Worm (Caenorhabditis elegans) whole organism, late embryonic: ENCODE measurements around the gene swsn-4.

ENCODE experiments used
- C38D4.7 ChIP-seq: fragments of 200-800 bp; sonication (Bioruptor generic); optimal IDR thresholded peaks from 2 replicates; lab custom pipeline; 2018; ENCODE audit warnings: mild to moderate bottlenecking, missing genetic modification characterization, moderate library complexity, missing compliant biosample characterization
- F13H6.1 ChIP-seq: sonication (generic microtip); optimal IDR thresholded peaks from 2 replicates; lab custom pipeline; 2016; ENCODE audit warnings: missing genetic modification characterization, missing compliant biosample characterization
- K02D7.2 ChIP-seq: sonication (generic microtip); optimal IDR thresholded peaks from 2 replicates; lab custom pipeline; 2017; ENCODE audit warnings: mild to moderate bottlenecking, missing genetic modification characterization, missing compliant biosample characterization
- K09A11.1 ChIP-seq: sonication (generic microtip); optimal IDR thresholded peaks from 2 replicates; lab custom pipeline; 2017; ENCODE audit warnings: antibody characterized with exemption, mild to moderate bottlenecking, missing genetic modification characterization, missing compliant biosample characterization; ENCODE audit not compliant: insufficient read depth
- T23F11.4 ChIP-seq: fragments of 200-800 bp; sonication (Bioruptor generic); optimal IDR thresholded peaks from 2 replicates; lab custom pipeline; 2018; ENCODE audit warnings: mild to moderate bottlenecking, missing genetic modification characterization, missing compliant biosample characterization
- ama-1 ChIP-seq: fragments of 150-350 bp; optimal IDR thresholded peaks from 2 replicates; lab custom pipeline; 2014
- ceh-2 ChIP-seq: sonication (generic microtip); optimal IDR thresholded peaks from 2 replicates; lab custom pipeline; 2016; ENCODE audit warnings: missing genotype, missing genetic modification characterization, missing compliant biosample characterization
- ceh-22 ChIP-seq: sonication (generic microtip); optimal IDR thresholded peaks from 2 replicates; lab custom pipeline; 2017; ENCODE audit warnings: missing biosample characterization, missing genetic modification characterization
- ceh-45 ChIP-seq: fragments of 200-800 bp; sonication (Bioruptor generic); IDR thresholded peaks from 2 replicates; pipeline ENCODE4 v1.3.6; 2022; ENCODE audit warnings: missing genetic modification reagents, missing genetic modification characterization, missing compliant biosample characterization
- ceh-6 ChIP-seq: fragments of 200-800 bp; sonication (Bioruptor generic); optimal IDR thresholded peaks from 2 replicates; lab custom pipeline; 2018; ENCODE audit warnings: mild to moderate bottlenecking, missing genetic modification characterization, missing compliant biosample characterization
- ceh-9 ChIP-seq: sonication (generic microtip); optimal IDR thresholded peaks from 2 replicates; lab custom pipeline; 2016; ENCODE audit warnings: mild to moderate bottlenecking, missing genetic modification characterization, inconsistent platforms, missing compliant biosample characterization
- che-1 ChIP-seq: sonication (generic microtip); optimal IDR thresholded peaks from 2 replicates; lab custom pipeline; 2016; ENCODE audit warnings: mild to moderate bottlenecking, missing genetic modification characterization, missing compliant biosample characterization
- dve-1 ChIP-seq: sonication (generic microtip); optimal IDR thresholded peaks from 2 replicates; lab custom pipeline; 2017; ENCODE audit warnings: antibody characterized with exemption, mild to moderate bottlenecking, missing genetic modification characterization, missing compliant biosample characterization
- ets-4 ChIP-seq: sonication (generic microtip); optimal IDR thresholded peaks from 2 replicates; lab custom pipeline; 2016; ENCODE audit warnings: missing genetic modification characterization, missing compliant biosample characterization
- eyg-1 ChIP-seq: sonication (generic microtip); optimal IDR thresholded peaks from 2 replicates; lab custom pipeline; 2016; ENCODE audit warnings: missing genotype, missing genetic modification characterization, missing compliant biosample characterization
- fax-1 ChIP-seq: sonication (generic microtip); optimal IDR thresholded peaks from 2 replicates; lab custom pipeline; 2016; ENCODE audit warnings: missing genotype, missing genetic modification characterization, missing compliant biosample characterization
- fkh-10 ChIP-seq: fragments of 150-350 bp; optimal IDR thresholded peaks from 2 replicates; lab custom pipeline; 2014; ENCODE audit warnings: missing biosample characterization, missing genetic modification reagents, missing genetic modification characterization
- fkh-6 ChIP-seq: sonication (generic microtip); optimal IDR thresholded peaks from 2 replicates; lab custom pipeline; 2016; ENCODE audit warnings: missing genetic modification characterization, missing compliant biosample characterization
- gmeb-2 ChIP-seq: sonication (generic microtip); optimal IDR thresholded peaks from 2 replicates; lab custom pipeline; 2016; ENCODE audit warnings: missing genetic modification characterization, inconsistent platforms, missing compliant biosample characterization
- hlh-13 ChIP-seq: fragments of 200-800 bp; sonication (Bioruptor generic); optimal IDR thresholded peaks from 2 replicates; lab custom pipeline; 2018; ENCODE audit warnings: mild to moderate bottlenecking, missing genetic modification characterization, missing compliant biosample characterization
- hlh-15 ChIP-seq: sonication (generic microtip); optimal IDR thresholded peaks from 2 replicates; lab custom pipeline; 2016; ENCODE audit warnings: missing genetic modification characterization, missing compliant biosample characterization
- hlh-30 ChIP-seq: sonication (generic microtip); optimal IDR thresholded peaks from 2 replicates; lab custom pipeline; 2017; ENCODE audit warnings: antibody characterized with exemption, missing genetic modification characterization, missing compliant biosample characterization; ENCODE audit not compliant: insufficient read depth
- lin-11 ChIP-seq: fragments of 200-800 bp; sonication (Bioruptor generic); optimal IDR thresholded peaks from 2 replicates; lab custom pipeline; 2018; ENCODE audit warnings: mild to moderate bottlenecking, missing genetic modification characterization, missing compliant biosample characterization
- nfya-1 ChIP-seq: sonication (generic microtip); optimal IDR thresholded peaks from 2 replicates; lab custom pipeline; 2017; ENCODE audit warnings: missing genetic modification characterization, mild to moderate bottlenecking, missing compliant biosample characterization, antibody characterized with exemption, moderate library complexity
- nhr-11 ChIP-seq: fragments of 150-350 bp; optimal IDR thresholded peaks from 2 replicates; lab custom pipeline; 2014; ENCODE audit warnings: missing biosample characterization, missing genetic modification characterization
- pat-9 ChIP-seq: fragments of 200-800 bp; sonication (Bioruptor generic); optimal IDR thresholded peaks from 2 replicates; lab custom pipeline; 2018; ENCODE audit warnings: mild to moderate bottlenecking, missing genetic modification characterization, moderate library complexity, missing compliant biosample characterization
- pax-1 ChIP-seq: fragments of 150-350 bp; optimal IDR thresholded peaks from 2 replicates; lab custom pipeline; 2014; ENCODE audit warnings: missing biosample characterization, missing genetic modification characterization
- pros-1 ChIP-seq: fragments of 150-350 bp; optimal IDR thresholded peaks from 2 replicates; lab custom pipeline; 2014; ENCODE audit warnings: missing biosample characterization, missing genetic modification reagents, missing genetic modification characterization
- ref-2 ChIP-seq: sonication (generic microtip); optimal IDR thresholded peaks from 2 replicates; lab custom pipeline; 2016; ENCODE audit warnings: missing genetic modification characterization, missing compliant biosample characterization
- rnt-1 ChIP-seq: sonication (generic microtip); optimal IDR thresholded peaks from 2 replicates; lab custom pipeline; 2016; ENCODE audit warnings: missing genetic modification characterization, missing compliant biosample characterization
- sdc-2 ChIP-seq: sonication (generic microtip); optimal IDR thresholded peaks from 2 replicates; lab custom pipeline; 2016; ENCODE audit warnings: missing genotype, missing genetic modification characterization, missing compliant biosample characterization
- sox-4 ChIP-seq: sonication (generic microtip); optimal IDR thresholded peaks from 2 replicates; lab custom pipeline; 2017; ENCODE audit warnings: mild to moderate bottlenecking, missing genetic modification characterization, inconsistent platforms, missing compliant biosample characterization
- tbx-7 ChIP-seq: sonication (generic microtip); optimal IDR thresholded peaks from 2 replicates; lab custom pipeline; 2016; ENCODE audit warnings: missing genotype, missing genetic modification characterization, missing compliant biosample characterization
- unc-3 ChIP-seq, 2 experiments: fragments of 200-800 bp in 1 of 2; sonication (Bioruptor generic) in 1 of 2; sonication (generic microtip) in 1 of 2; conservative IDR thresholded peaks in 1 of 2; optimal IDR thresholded peaks in 1 of 2; 2 replicates each; pipeline versions ENCODE4 v1.3.6 to Lab custom; 2016 to 2022; ENCODE audit warnings: missing compliant biosample characterization in 2 of 2, missing genetic modification characterization in 2 of 2, missing genetic modification reagents in 1 of 2
- unc-42 ChIP-seq: sonication (generic microtip); optimal IDR thresholded peaks from 2 replicates; lab custom pipeline; 2016; ENCODE audit warnings: missing genotype, missing genetic modification characterization, missing compliant biosample characterization

The swsn-4 gene

DNA sequence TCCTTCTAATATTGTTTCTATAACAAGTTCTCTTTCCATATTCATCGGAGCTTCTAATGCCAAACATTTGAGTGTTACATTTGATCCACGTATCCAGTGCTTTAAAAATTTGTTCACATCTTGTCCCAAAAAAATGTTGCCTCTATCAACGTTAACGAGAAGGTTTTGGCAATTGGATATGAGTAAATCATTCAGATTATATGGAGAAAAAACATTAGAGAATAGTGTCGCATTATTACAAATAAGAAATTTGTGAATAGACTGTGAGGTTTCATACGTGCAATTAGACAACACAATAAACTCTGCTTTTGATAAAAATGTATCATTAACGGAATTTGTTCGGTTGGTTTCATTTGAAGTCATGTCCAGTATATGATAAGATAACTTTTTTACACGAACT lies 34.1 kb downstream of the swsn-4 start, which contains the start of gene mboa-4:
mboa-4 (minus strand) TSS at position 101 of the 400 bp plus-strand sequence.
- TF ChIP-seq ceh-22 (tag; lab: Kevin White, UChicago): no peak
- no peak for TF ChIP-seq sox-4 (tag; lab: Kevin White, UChicago)
- TF ChIP-seq T23F11.4 (GFP tag; lab: Kevin White, UChicago): no peak
- no peak for TF ChIP-seq pat-9 (tag; lab: Kevin White, UChicago)
- TF ChIP-seq C38D4.7 (GFP tag; lab: Kevin White, UChicago): no peak
- no peak for TF ChIP-seq hlh-15 (tag; lab: Kevin White, UChicago)
- TF ChIP-seq hlh-30 (tag; lab: Kevin White, UChicago): no peak
- TF ChIP-seq che-1 (tag; lab: Kevin White, UChicago): no peak
- no peak for TF ChIP-seq fax-1
- TF ChIP-seq ceh-45 (GFP tag; lab: Robert Waterston, UW): no peak
- TF ChIP-seq, all 69 proteins: peak for 0

ce11 chrIV:11160707-11161106 lies 34.9 kb downstream of the swsn-4 start, which contains the start of gene C08F8.15:
Gene C08F8.15, minus strand, starts transcription at chrIV:11160807.
- no peak for TF ChIP-seq dve-1 (tag; lab: Kevin White, UChicago)
- TF ChIP-seq fax-1: no peak
- TF ChIP-seq fkh-6 (tag; lab: Kevin White, UChicago): no peak
- no peak for TF ChIP-seq nhr-11 (tag; lab: Kevin White, UChicago)
- no peak for TF ChIP-seq ceh-9 (tag; lab: Kevin White, UChicago)
- TF ChIP-seq T23F11.4 (GFP tag; lab: Kevin White, UChicago): no peak
- no peak for TF ChIP-seq ama-1
- TF ChIP-seq che-1 (tag; lab: Kevin White, UChicago): no peak
- no peak for TF ChIP-seq tbx-7 (tag; lab: Kevin White, UChicago)
- no peak for TF ChIP-seq K09A11.1 (tag; lab: Kevin White, UChicago)
- no peak for TF ChIP-seq unc-42 (tag; lab: Kevin White, UChicago)
- TF ChIP-seq hlh-15 (tag; lab: Kevin White, UChicago): no peak
- TF ChIP-seq ceh-6 (GFP tag; lab: Kevin White, UChicago): no peak
- no peak for TF ChIP-seq lin-11
- no peak for TF ChIP-seq ets-4
- TF ChIP-seq gmeb-2 (tag; lab: Kevin White, UChicago): no peak
- TF ChIP-seq, all 69 proteins: peak for 0

DNA sequence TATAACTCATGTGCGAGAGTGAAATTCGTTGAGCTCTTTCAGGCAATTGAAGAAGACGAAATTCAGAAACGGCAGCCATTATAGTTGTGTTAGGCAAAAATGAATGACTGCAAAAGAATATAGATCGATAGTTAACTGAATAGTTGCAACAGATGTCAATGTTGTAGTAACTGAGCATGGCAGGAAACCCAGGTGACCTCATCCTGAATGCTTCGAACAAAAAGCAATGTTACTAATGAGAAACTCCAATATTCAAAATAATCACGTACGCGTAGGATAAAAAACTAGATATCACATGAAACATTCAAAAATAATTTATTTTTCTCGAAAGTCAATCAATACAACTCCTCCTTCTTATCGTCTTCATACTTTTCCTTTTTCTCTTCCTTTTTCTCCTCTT lies 36.6 kb downstream of the swsn-4 start, which contains the start of gene fbxb-9:
fbxb-9 (minus strand) TSS at position 101 of the 400 bp plus-strand sequence.
- no peak for TF ChIP-seq F13H6.1 (tag; lab: Kevin White, UChicago)
- TF ChIP-seq pros-1 (tag; lab: Kevin White, UChicago): no peak
- TF ChIP-seq, all 69 proteins: peak for 0

ce11 chrIV:11164831-11165230 lies 39.0 kb downstream of the swsn-4 start, which contains the start of gene C08F8.6:
Gene C08F8.6, minus strand, starts transcription at chrIV:11164931.
- TF ChIP-seq nfya-1 (tag; lab: Kevin White, UChicago): no peak
- no peak for TF ChIP-seq K02D7.2 (tag; lab: Kevin White, UChicago)
- no peak for TF ChIP-seq fkh-10 (GFP tag; lab: Kevin White, UChicago)
- TF ChIP-seq K09A11.1 (tag; lab: Kevin White, UChicago): no peak
- TF ChIP-seq hlh-13 (GFP tag; lab: Kevin White, UChicago): no peak
- TF ChIP-seq hlh-30 (tag; lab: Kevin White, UChicago): no peak

DNA sequence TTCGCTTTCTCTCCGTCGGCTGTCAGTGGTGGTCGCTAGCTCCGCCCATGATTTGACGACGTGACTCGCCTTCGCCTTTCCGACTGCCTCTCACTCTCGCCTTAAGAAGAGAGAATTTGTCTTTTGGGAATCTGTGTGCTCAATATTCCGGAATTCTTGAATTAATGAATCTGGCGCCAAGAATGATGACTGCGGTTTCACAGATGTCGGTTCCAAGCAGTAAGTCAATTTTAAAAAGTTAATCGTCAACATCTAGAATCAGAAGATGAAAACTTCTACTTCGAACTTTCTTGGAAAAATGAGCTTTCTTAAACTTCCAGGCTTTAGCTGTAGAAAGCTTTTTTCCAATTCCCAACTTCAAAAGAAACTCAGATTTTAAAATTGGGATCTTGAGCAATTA lies 43.8 kb downstream of the swsn-4 start, which contains the start of gene nhr-67:
nhr-67 (plus strand) TSS at position 97 of the 400 bp plus-strand sequence.
- TF ChIP-seq rnt-1 (tag; lab: Kevin White, UChicago): no peak
- no peak for TF ChIP-seq F13H6.1 (tag; lab: Kevin White, UChicago)
- TF ChIP-seq K02D7.2 (tag; lab: Kevin White, UChicago): no peak
- TF ChIP-seq pax-1 (tag; lab: Kevin White, UChicago): no peak
- no peak for TF ChIP-seq unc-3 (GFP tag; conservative IDR thresholded peaks at IDR 0.05; lab: Robert Waterston, UW)
- no peak for TF ChIP-seq unc-3 (tag; optimal IDR thresholded peaks at IDR 0.05; lab: Kevin White, UChicago)
- TF ChIP-seq sdc-2: no peak
- TF ChIP-seq eyg-1: no peak
- no peak for TF ChIP-seq gmeb-2 (tag; lab: Kevin White, UChicago)
- no peak for TF ChIP-seq ref-2 (tag; lab: Kevin White, UChicago)
- no peak for TF ChIP-seq ceh-22 (tag; lab: Kevin White, UChicago)
- TF ChIP-seq K09A11.1 (tag; lab: Kevin White, UChicago): no peak
- no peak for TF ChIP-seq ceh-2 (tag; lab: Kevin White, UChicago)
- TF ChIP-seq lin-11: no peak
